Fruit fly (Drosophila melanogaster): ENCODE data around the gene CG46383.

The CG46383 gene

DNA sequence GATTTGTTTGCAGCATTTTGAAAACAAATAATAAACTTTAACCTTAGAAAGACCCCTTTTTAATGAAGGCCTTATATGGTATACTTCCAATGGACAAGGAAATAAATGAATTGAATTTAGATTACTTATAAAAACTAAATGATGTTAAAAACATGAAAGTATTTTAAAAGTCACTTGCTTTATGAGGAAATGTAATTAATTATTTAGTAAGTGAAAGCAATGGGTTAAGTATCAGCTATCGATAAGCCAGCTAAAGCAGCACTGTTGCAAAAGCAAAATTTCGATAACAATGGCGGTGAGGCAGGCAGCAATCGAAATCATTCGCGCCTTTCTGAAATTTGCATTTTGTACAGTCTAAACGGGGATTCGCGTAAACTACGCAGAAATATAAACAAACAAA lies 14.4 kb upstream of the CG46383 start, which contains the start of the genes CG32856 and Rbf2 (continued):
- TF ChIP-seq abd-A (tag; optimal IDR thresholded peaks at IDR 0.05) (no peak), Usf (GFP tag; optimal IDR thresholded peaks at IDR 0.05) (peak; percentile 51), sens-2 (GFP tag; IDR thresholded peaks at IDR 0.05) (no peak), Gug (GFP tag; IDR thresholded peaks at IDR 0.05) (no peak), CG12219 (GFP tag; optimal IDR thresholded peaks at IDR 0.05) (peak; percentile 63), ssp (GFP tag; IDR thresholded peaks at IDR 0.05) (peak; percentile 31), Sry-β (GFP tag; optimal IDR thresholded peaks at IDR 0.05) (no peak), E2f1 (GFP tag; IDR thresholded peaks at IDR 0.05) (no peak), dmrt11E (tag; optimal IDR thresholded peaks at IDR 0.05) (peak; percentile 80), maf-S (GFP tag; optimal IDR thresholded peaks at IDR 0.05) (peak; percentile 74), Dip3 (GFP tag; optimal IDR thresholded peaks at IDR 0.05) (peak; percentile 84), lbe (GFP tag; optimal IDR thresholded peaks at IDR 0.05) (no peak), CG4328 (GFP tag; optimal IDR thresholded peaks at IDR 0.05) (no peak), NFAT (GFP tag; IDR thresholded peaks at IDR 0.05) (peak; percentile 68; the same call in 1 of the 2 replicates), TFAM (GFP tag; optimal IDR thresholded peaks at IDR 0.05) (no peak), ara (GFP tag; IDR thresholded peaks at IDR 0.05) (no peak), ttk (GFP tag; IDR thresholded peaks at IDR 0.05) (no peak), CG6813 (GFP tag; optimal IDR thresholded peaks at IDR 0.05) (no peak), NK7.1 (GFP tag; optimal IDR thresholded peaks at IDR 0.05) (no peak), CG17802 (tag; optimal IDR thresholded peaks at IDR 0.05) (peak; percentile 77), Kr (GFP tag; optimal IDR thresholded peaks at IDR 0.05) (peak; percentile 27), HLHmδ (GFP tag; optimal IDR thresholded peaks at IDR 0.05) (no peak), aop (GFP tag; IDR thresholded peaks at IDR 0.05) (no peak), prd (optimal IDR thresholded peaks at IDR 0.05) (no peak), prd (GFP tag; IDR thresholded peaks at IDR 0.05) (no peak; the same call in 1 of the 3 replicates), D (optimal IDR thresholded peaks at IDR 0.05) (no peak), D (GFP tag; optimal IDR thresholded peaks at IDR 0.05) (no peak), CG30020 (tag; optimal IDR thresholded peaks at IDR 0.05) (peak; percentile 82), lilli (GFP tag; optimal IDR thresholded peaks at IDR 0.05) (peak; percentile 88), CG2202 (tag; optimal IDR thresholded peaks at IDR 0.05) (peak; percentile 61), CG10366 (GFP tag; IDR thresholded peaks at IDR 0.05) (peak; percentile 80), CTCF (GFP tag; optimal IDR thresholded peaks at IDR 0.05) (no peak), CG10209 (GFP tag; optimal IDR thresholded peaks at IDR 0.05) (peak; percentile 73), CG14667 (GFP tag; IDR thresholded peaks at IDR 0.05) (no peak; the same call in 1 of the 2 replicates), hbn (GFP tag; IDR thresholded peaks at IDR 0.05; ENCODE audit: partially characterized antibody) (peak; percentile 47; the same call in 1 of the 2 replicates), MESR4 (GFP tag; optimal IDR thresholded peaks at IDR 0.05) (peak; percentile 55), pho (GFP tag; optimal IDR thresholded peaks at IDR 0.05) (peak; percentile 83), CG18476 (GFP tag; optimal IDR thresholded peaks at IDR 0.05) (no peak), gce (GFP tag; IDR thresholded peaks at IDR 0.05) (no peak), CG11560 (tag; IDR thresholded peaks at IDR 0.05) (no peak), Tbp (GFP tag; optimal IDR thresholded peaks at IDR 0.05) (no peak), CG8765 (GFP tag; IDR thresholded peaks at IDR 0.05) (no peak), Vsx1 (GFP tag; optimal IDR thresholded peaks at IDR 0.05) (no peak), CG12155 (GFP tag; optimal IDR thresholded peaks at IDR 0.05) (peak; percentile 88), dan (GFP tag; IDR thresholded peaks at IDR 0.05) (no peak), CG34422 (GFP tag; IDR thresholded peaks at IDR 0.05) (peak; percentile 34; the same call in 1 of the 3 replicates), sob (GFP tag; IDR thresholded peaks at IDR 0.05) (peak; percentile 44; the same call in 1 of the 2 replicates), Elba2 (GFP tag; optimal IDR thresholded peaks at IDR 0.05) (peak; percentile 61), ase (GFP tag; IDR thresholded peaks at IDR 0.05) (no peak), stwl (tag; optimal IDR thresholded peaks at IDR 0.05) (peak; percentile 82), CG15269 (tag; optimal IDR thresholded peaks at IDR 0.05) (peak; percentile 90), so (GFP tag; IDR thresholded peaks at IDR 0.05) (no peak; the same call in 1 of the 3 replicates), CG17829 (tag; optimal IDR thresholded peaks at IDR 0.05) (peak; percentile 58)

Measured in whole organism, embryonic.